Worm (Caenorhabditis elegans) whole organism, L2 larva: ENCODE results near the gene F40F11.3.

Experiments used
- C34F6.9 ChIP-seq: fragments of 150-350 bp; optimal IDR thresholded peaks from 2 replicates; lab custom pipeline; 2014; ENCODE audit warnings: missing biosample characterization, missing genetic modification characterization
- F13H6.1 ChIP-seq: sonication (generic microtip); optimal IDR thresholded peaks from 2 replicates; lab custom pipeline; 2016; ENCODE audit warnings: missing genetic modification characterization, missing compliant biosample characterization
- R02D3.7 ChIP-seq: fragments of 150-350 bp; optimal IDR thresholded peaks from 2 replicates; lab custom pipeline; 2014; ENCODE audit warnings: missing biosample characterization, missing genetic modification characterization
- Y55F3AM.14 ChIP-seq: fragments of 200-800 bp; sonication (Bioruptor generic); optimal IDR thresholded peaks from 2 replicates; lab custom pipeline; 2018; ENCODE audit warnings: mild to moderate bottlenecking, missing genetic modification characterization, missing compliant biosample characterization
- ZK546.5 ChIP-seq: sonication (generic microtip); optimal IDR thresholded peaks from 2 replicates; lab custom pipeline; 2017; ENCODE audit warnings: missing biosample characterization, missing genetic modification characterization
- alr-1 ChIP-seq: fragments of 150-350 bp; optimal IDR thresholded peaks from 2 replicates; lab custom pipeline; 2014; ENCODE audit warnings: missing biosample characterization, missing genetic modification characterization
- aly-2 ChIP-seq: fragments of 150-350 bp; optimal IDR thresholded peaks from 2 replicates; lab custom pipeline; 2014; ENCODE audit warnings: missing biosample characterization, missing genetic modification characterization
- ama-1 ChIP-seq: fragments of 150-350 bp; optimal IDR thresholded peaks from 2 replicates; lab custom pipeline; 2018; ENCODE audit warnings: inconsistent platforms
- ceh-16 ChIP-seq: fragments of 150-350 bp; optimal IDR thresholded peaks from 2 replicates; lab custom pipeline; 2014; ENCODE audit warnings: missing biosample characterization, missing genetic modification characterization
- ceh-82 ChIP-seq: fragments of 150-350 bp; optimal IDR thresholded peaks from 2 replicates; lab custom pipeline; 2014; ENCODE audit warnings: missing biosample characterization, missing genetic modification characterization
- crh-2 ChIP-seq: sonication (generic microtip); optimal IDR thresholded peaks from 2 replicates; lab custom pipeline; 2017; ENCODE audit warnings: missing biosample characterization, missing genetic modification characterization
- dmd-4 ChIP-seq: sonication (generic microtip); optimal IDR thresholded peaks from 2 replicates; lab custom pipeline; 2017; ENCODE audit warnings: missing biosample characterization, missing genetic modification characterization
- egl-27 ChIP-seq: sonication (generic microtip); optimal IDR thresholded peaks from 3 replicates; lab custom pipeline; 2017; ENCODE audit warnings: missing biosample characterization, missing genetic modification reagents, missing genetic modification characterization
- elt-3 ChIP-seq: sonication (generic microtip); optimal IDR thresholded peaks from 2 replicates; lab custom pipeline; 2017; ENCODE audit warnings: missing biosample characterization, missing genetic modification characterization
- fos-1 ChIP-seq: fragments of 150-350 bp; optimal IDR thresholded peaks from 2 replicates; lab custom pipeline; 2014; ENCODE audit warnings: missing biosample characterization, missing genetic modification characterization
- gmeb-1 ChIP-seq: fragments of 150-350 bp; optimal IDR thresholded peaks from 2 replicates; lab custom pipeline; 2014; ENCODE audit warnings: missing biosample characterization, missing genetic modification characterization
- lin-11 ChIP-seq: fragments of 150-350 bp; sonication (generic microtip); optimal IDR thresholded peaks from 2 replicates; lab custom pipeline; 2014; ENCODE audit warnings: missing biosample characterization, missing genetic modification characterization, inconsistent platforms, mixed read lengths
- lin-13 ChIP-seq: fragments of 150-350 bp; optimal IDR thresholded peaks from 2 replicates; lab custom pipeline; 2014; ENCODE audit warnings: missing biosample characterization, missing genetic modification reagents, missing genetic modification characterization
- lin-39 ChIP-seq: fragments of 150-350 bp; optimal IDR thresholded peaks from 2 replicates; lab custom pipeline; 2014; ENCODE audit warnings: missing biosample characterization, missing genetic modification reagents, missing genetic modification characterization
- lsy-2 ChIP-seq, 2 experiments: fragments of 150-350 bp in 1 of 2; sonication (generic microtip) in 1 of 2; optimal IDR thresholded peaks; 2 replicates each; lab custom pipeline; 2014 to 2017; ENCODE audit warnings: missing biosample characterization in 2 of 2, missing genetic modification characterization in 2 of 2
- mbf-1 ChIP-seq: sonication (generic microtip); optimal IDR thresholded peaks from 2 replicates; lab custom pipeline; 2017; ENCODE audit warnings: missing biosample characterization, missing genetic modification characterization
- mdl-1 ChIP-seq, 2 experiments: fragments of 150-350 bp in 1 of 2; sonication (generic microtip) in 1 of 2; optimal IDR thresholded peaks; 2 replicates each; lab custom pipeline; 2017; ENCODE audit warnings: missing biosample characterization in 2 of 2, missing genetic modification characterization in 2 of 2
- nhr-10 ChIP-seq: sonication (generic microtip); optimal IDR thresholded peaks from 2 replicates; lab custom pipeline; 2017; ENCODE audit warnings: missing biosample characterization, missing genetic modification characterization
- nhr-11 ChIP-seq: fragments of 150-350 bp; optimal IDR thresholded peaks from 2 replicates; lab custom pipeline; 2014; ENCODE audit warnings: missing biosample characterization, missing genetic modification characterization
- nhr-12 ChIP-seq: fragments of 150-350 bp; optimal IDR thresholded peaks from 2 replicates; lab custom pipeline; 2014; ENCODE audit warnings: missing biosample characterization, missing genetic modification characterization
- nhr-129 ChIP-seq: fragments of 150-350 bp; optimal IDR thresholded peaks from 2 replicates; lab custom pipeline; 2014; ENCODE audit warnings: missing biosample characterization, missing genetic modification characterization
- nhr-21 ChIP-seq: fragments of 150-350 bp; optimal IDR thresholded peaks from 2 replicates; lab custom pipeline; 2014; ENCODE audit warnings: missing biosample characterization, missing genetic modification characterization
- nhr-23 ChIP-seq: fragments of 150-350 bp; optimal IDR thresholded peaks from 2 replicates; lab custom pipeline; 2014; ENCODE audit warnings: missing biosample characterization, missing genetic modification reagents, missing genetic modification characterization
- nhr-25 ChIP-seq: fragments of 150-350 bp; sonication (generic microtip); optimal IDR thresholded peaks from 3 replicates; lab custom pipeline; 2014; ENCODE audit warnings: missing biosample characterization, missing genetic modification characterization
- nhr-6 ChIP-seq: fragments of 150-350 bp; optimal IDR thresholded peaks from 2 replicates; lab custom pipeline; 2014; ENCODE audit warnings: missing biosample characterization, missing genetic modification characterization
- nhr-77 ChIP-seq: fragments of 150-350 bp; optimal IDR thresholded peaks from 2 replicates; lab custom pipeline; 2014; ENCODE audit warnings: missing biosample characterization, missing genetic modification characterization
- peb-1 ChIP-seq: fragments of 150-350 bp; optimal IDR thresholded peaks from 2 replicates; lab custom pipeline; 2014; ENCODE audit warnings: missing biosample characterization, missing genetic modification characterization
- sem-4 ChIP-seq: fragments of 150-350 bp; optimal IDR thresholded peaks from 2 replicates; lab custom pipeline; 2014; ENCODE audit warnings: missing biosample characterization, missing genetic modification reagents, missing genetic modification characterization
- skn-1 ChIP-seq: sonication (generic microtip); optimal IDR thresholded peaks from 2 replicates; lab custom pipeline; 2017; ENCODE audit warnings: missing biosample characterization, missing genetic modification characterization
- sma-3 ChIP-seq: sonication (generic microtip); optimal IDR thresholded peaks from 2 replicates; lab custom pipeline; 2016; ENCODE audit warnings: missing genetic modification reagents, missing genetic modification characterization, missing compliant biosample characterization
- sma-9 ChIP-seq, 2 experiments: fragments of 150-350 bp in 1 of 2; sonication (generic microtip) in 1 of 2; optimal IDR thresholded peaks; 2 replicates each; lab custom pipeline; 2014 to 2016; ENCODE audit warnings: missing genetic modification characterization in 2 of 2, mild to moderate bottlenecking in 1 of 2, missing biosample characterization in 1 of 2, missing compliant biosample characterization in 1 of 2, missing genetic modification reagents in 1 of 2, moderate library complexity in 1 of 2
- snpc-4 ChIP-seq: fragments of 150-350 bp; optimal IDR thresholded peaks from 2 replicates; lab custom pipeline; 2014; ENCODE audit warnings: missing biosample characterization, missing genetic modification characterization
- unc-39 ChIP-seq: fragments of 150-350 bp; optimal IDR thresholded peaks from 2 replicates; lab custom pipeline; 2014; ENCODE audit warnings: missing biosample characterization, missing genetic modification characterization
- unc-55 ChIP-seq: fragments of 150-350 bp; sonication (generic microtip); optimal IDR thresholded peaks from 3 replicates; lab custom pipeline; 2014; ENCODE audit warnings: missing biosample characterization, missing genetic modification reagents, missing genetic modification characterization
- unc-62 ChIP-seq: fragments of 150-350 bp; optimal IDR thresholded peaks from 2 replicates; lab custom pipeline; 2014; ENCODE audit warnings: missing biosample characterization, missing genetic modification reagents, missing genetic modification characterization
- zag-1 ChIP-seq: fragments of 150-350 bp; optimal IDR thresholded peaks from 2 replicates; lab custom pipeline; 2014; ENCODE audit warnings: missing biosample characterization, missing genetic modification characterization
- ztf-11 ChIP-seq: sonication (generic microtip); optimal IDR thresholded peaks from 2 replicates; lab custom pipeline; 2017; ENCODE audit warnings: missing biosample characterization, missing genetic modification characterization
- ztf-4 ChIP-seq: fragments of 150-350 bp; optimal IDR thresholded peaks from 2 replicates; lab custom pipeline; 2014; ENCODE audit warnings: missing biosample characterization, missing genetic modification characterization

The F40F11.3 gene

DNA sequence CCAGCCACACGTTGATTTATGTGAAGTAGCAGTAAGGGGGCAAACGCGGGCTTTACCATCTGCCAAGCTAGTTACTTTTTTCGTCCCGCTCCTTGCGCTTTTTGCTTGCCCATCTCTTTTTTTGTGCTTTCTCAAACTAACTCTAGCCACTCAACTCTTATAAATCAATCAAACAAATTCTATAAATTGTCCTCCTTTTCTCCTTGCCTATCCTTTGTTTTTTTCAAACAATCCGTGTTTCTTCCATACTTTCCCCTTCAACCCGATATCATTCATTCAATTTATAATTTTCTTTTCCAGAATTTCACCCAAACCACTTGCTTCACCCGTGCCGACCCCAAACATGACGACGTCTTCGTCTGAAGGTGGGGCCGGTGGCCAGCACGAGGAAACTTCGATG is 23.6 kb downstream of the F40F11.3 start, which contains the start of gene srgp-1:
Gene srgp-1, plus strand, starts transcription at position 301 of the 400 bp plus-strand sequence.
- TF ChIP-seq skn-1 (tag; lab: Kevin White, UChicago) = no peak
- TF ChIP-seq F13H6.1 = no peak
- TF ChIP-seq egl-27 (tag; lab: Kevin White, UChicago) = no peak
- TF ChIP-seq ceh-82 = no peak
- TF ChIP-seq zag-1 (tag; lab: Kevin White, UChicago) = no peak
- no peak for TF ChIP-seq nhr-12 (tag; lab: Kevin White, UChicago)
- TF ChIP-seq crh-2 (tag; lab: Kevin White, UChicago) = no peak
- no peak for TF ChIP-seq aly-2 (tag; lab: Kevin White, UChicago)
- no peak for TF ChIP-seq alr-1 (tag; lab: Kevin White, UChicago)
- no peak for TF ChIP-seq nhr-11 (tag; lab: Kevin White, UChicago)
- no peak for TF ChIP-seq lin-11
- TF ChIP-seq ZK546.5 (tag; lab: Kevin White, UChicago) = no peak
- no peak for TF ChIP-seq nhr-25 (tag; lab: Kevin White, UChicago)
- no peak for TF ChIP-seq peb-1 (tag; lab: Kevin White, UChicago)
- TF ChIP-seq lin-13 (GFP tag; lab: Kevin White, UChicago) = no peak
- TF ChIP-seq R02D3.7 (tag; lab: Kevin White, UChicago) = no peak

DNA sequence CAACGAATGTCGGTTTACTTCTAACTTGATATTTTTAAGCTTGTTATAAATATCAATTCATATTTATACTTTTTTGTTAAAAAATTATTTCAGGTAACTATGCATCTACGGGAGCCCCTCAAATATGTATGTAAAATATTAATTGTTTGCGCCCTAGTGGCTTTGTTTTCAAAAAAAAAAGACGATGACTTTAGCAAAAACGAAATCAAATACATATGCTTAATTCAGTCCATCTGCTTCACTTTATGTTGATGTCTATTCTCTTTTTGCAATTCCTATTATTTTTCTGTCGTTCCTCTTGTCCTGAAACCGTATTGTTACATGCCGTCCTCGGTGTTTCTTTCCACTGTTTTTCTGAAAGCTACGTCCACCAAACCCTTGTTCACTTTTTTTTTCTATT is 24.0 kb downstream of the F40F11.3 start:
- TF ChIP-seq unc-62 (GFP tag; lab: Kevin White, UChicago) (no peak), nhr-10 (tag; lab: Kevin White, UChicago) (no peak), sem-4 (no peak), ZK546.5 (tag; lab: Kevin White, UChicago) (no peak), snpc-4 (no peak), sma-9 (GFP tag; optimal IDR thresholded peaks at IDR 0.05; lab: Kevin White, UChicago) (no peak), sma-9 (tag; optimal IDR thresholded peaks at IDR 0.05; lab: Kevin White, UChicago) (no peak)

DNA sequence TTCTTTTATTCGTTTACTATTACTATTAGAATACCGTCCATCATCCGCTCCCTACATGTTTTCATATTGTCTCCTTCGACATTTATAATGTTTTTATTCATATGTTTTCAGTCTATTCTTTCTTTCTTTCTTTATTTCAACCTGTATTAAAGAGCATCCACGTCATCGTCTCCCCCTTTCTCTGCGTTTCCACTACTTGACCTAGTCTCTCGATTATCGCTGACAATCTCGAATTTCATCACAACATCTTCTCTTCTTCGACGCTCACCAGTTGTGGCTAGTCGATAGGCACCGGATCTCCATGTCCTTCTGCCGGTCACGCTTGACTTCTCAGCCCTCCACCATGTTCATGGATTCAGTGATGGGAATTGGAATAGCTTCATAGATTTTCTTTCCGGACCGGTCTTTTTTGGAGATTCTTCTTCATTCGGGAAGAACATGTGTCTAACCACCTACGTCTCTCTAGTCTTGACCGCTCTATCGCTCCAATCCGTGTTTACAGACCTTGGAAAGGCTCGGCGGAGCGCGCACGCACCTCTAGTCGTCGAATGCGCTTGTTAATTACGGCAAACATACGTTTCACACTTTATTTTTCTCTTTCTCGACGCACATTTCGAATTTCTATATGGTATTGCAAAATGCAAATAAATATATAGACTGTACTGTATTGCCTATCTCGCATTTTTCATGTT is 25.4 kb downstream of the F40F11.3 start:
- TF ChIP-seq ztf-11 (tag; lab: Kevin White, UChicago) (no peak), zag-1 (tag; lab: Kevin White, UChicago) (no peak), nhr-77 (tag; lab: Kevin White, UChicago) (no peak), nhr-129 (tag; lab: Kevin White, UChicago) (no peak), nhr-23 (no peak), sma-3 (no peak), egl-27 (tag; lab: Kevin White, UChicago) (no peak), lin-11 (no peak), sma-9 (GFP tag; optimal IDR thresholded peaks at IDR 0.05; lab: Kevin White, UChicago) (no peak), sma-9 (tag; optimal IDR thresholded peaks at IDR 0.05; lab: Kevin White, UChicago) (no peak), ztf-4 (tag; lab: Kevin White, UChicago) (no peak), dmd-4 (no peak), mbf-1 (tag; lab: Kevin White, UChicago) (no peak), sem-4 (no peak), peb-1 (tag; lab: Kevin White, UChicago) (no peak), aly-2 (tag; lab: Kevin White, UChicago) (no peak), nhr-6 (tag; lab: Kevin White, UChicago) (no peak), ama-1 (lab: Kevin White, UChicago) (no peak), skn-1 (tag; lab: Kevin White, UChicago) (no peak), F13H6.1 (no peak), unc-62 (GFP tag; lab: Kevin White, UChicago) (no peak)

DNA sequence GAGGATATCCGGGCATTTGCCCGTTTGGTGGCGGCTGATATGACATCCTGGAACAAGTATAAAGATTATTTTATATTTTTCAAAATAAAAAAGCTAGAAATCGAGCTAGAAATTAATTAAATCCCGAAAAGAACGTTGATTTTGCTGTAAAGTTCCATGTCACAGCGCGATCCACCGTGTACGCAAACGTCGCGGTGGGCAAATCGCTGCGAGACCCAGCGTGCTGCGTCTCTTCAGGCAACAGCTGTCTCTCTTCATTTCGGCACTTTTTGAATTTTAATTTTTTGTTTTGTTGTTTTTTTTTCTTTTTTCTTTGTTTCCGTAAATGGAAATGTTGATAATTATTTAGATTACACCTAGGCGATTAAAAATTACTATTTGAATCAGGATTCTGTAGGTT is 27.7 kb downstream of the F40F11.3 start, which contains the start of gene sec-24.1:
Gene sec-24.1, minus strand, starts transcription at position 49 of the 400 bp plus-strand sequence.
- TF ChIP-seq snpc-4 (peak; percentile 63), elt-3 (tag; lab: Kevin White, UChicago) (no peak), gmeb-1 (tag; lab: Kevin White, UChicago) (peak; percentile 96), Y55F3AM.14 (GFP tag; lab: Kevin White, UChicago) (no peak), nhr-23 (no peak), skn-1 (tag; lab: Kevin White, UChicago) (no peak), nhr-77 (tag; lab: Kevin White, UChicago) (no peak), fos-1 (tag; lab: Kevin White, UChicago) (peak; percentile 68), ceh-16 (tag; lab: Kevin White, UChicago) (peak; percentile 85), mdl-1 (tag; optimal IDR thresholded peaks at IDR 0.05; lab: Kevin White, UChicago) (peak; percentile 57 to 68), nhr-25 (tag; lab: Kevin White, UChicago) (peak; percentile 92), mbf-1 (tag; lab: Kevin White, UChicago) (no peak), lsy-2 (tag; optimal IDR thresholded peaks at IDR 0.05; lab: Kevin White, UChicago) (peak; percentile 99 to 100), zag-1 (tag; lab: Kevin White, UChicago) (no peak), egl-27 (tag; lab: Kevin White, UChicago) (peak; percentile 47), nhr-129 (tag; lab: Kevin White, UChicago) (peak; percentile 78), R02D3.7 (tag; lab: Kevin White, UChicago) (peak; percentile 60), unc-39 (no peak), nhr-21 (tag; lab: Kevin White, UChicago) (peak; percentile 88), nhr-10 (tag; lab: Kevin White, UChicago) (no peak), ama-1 (lab: Kevin White, UChicago) (no peak), C34F6.9 (peak; percentile 88), F13H6.1 (peak; percentile 89), lin-39 (tag; lab: Kevin White, UChicago) (no peak), ztf-4 (tag; lab: Kevin White, UChicago) (peak; percentile 84), nhr-12 (tag; lab: Kevin White, UChicago) (no peak), unc-62 (GFP tag; lab: Kevin White, UChicago) (peak; percentile 39), sem-4 (peak; percentile 88), unc-55 (GFP tag; lab: Kevin White, UChicago) (peak; percentile 96), alr-1 (tag; lab: Kevin White, UChicago) (no peak)
